Worm (Caenorhabditis elegans): Measurements from ENCODE around the gene gpx-5.

gpx-5 gene

DNA sequence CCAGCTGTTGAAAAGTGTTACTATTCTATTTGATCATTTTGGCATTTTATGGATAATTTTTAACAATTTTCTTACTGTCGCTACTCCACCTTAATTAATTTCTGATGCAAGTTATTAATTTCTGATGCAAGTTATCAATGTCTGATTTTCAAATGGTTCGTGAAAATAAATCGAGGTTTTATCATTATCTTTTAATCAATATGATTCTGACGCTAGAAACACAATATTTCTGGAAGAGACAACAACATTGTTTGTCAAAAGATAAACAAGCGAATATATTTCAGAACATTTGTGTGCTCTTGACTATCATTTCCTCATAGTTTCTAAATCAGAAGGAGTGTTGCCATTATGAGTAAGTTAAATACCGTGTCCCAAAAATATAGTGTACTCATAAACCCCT lies 18.0 kb upstream of the gpx-5 start, which contains the start of gene F49E2.2 (continued):
- TF ChIP-seq nhr-77 (tag; optimal IDR thresholded peaks at IDR 0.05), result no peak

ce11 chrX:9568574-9568973 lies 15.9 kb upstream of the gpx-5 start:
- TF ChIP-seq lim-7 (GFP tag; IDR thresholded peaks at IDR 0.05) (no peak), F49E8.2 (tag; optimal IDR thresholded peaks at IDR 0.05; ENCODE audit: borderline replicate concordance) (no peak), mdl-1 (tag; optimal IDR thresholded peaks at IDR 0.05) (peak in 1 of 2 experiments; percentile 10), mxl-2 (GFP tag; conservative IDR thresholded peaks at IDR 0.05) (0 out of 2 replicates have a peak, but pooled peaks have one; percentile 5), egl-43 (GFP tag; IDR thresholded peaks at IDR 0.05) (no peak), zip-2 (tag; optimal IDR thresholded peaks at IDR 0.05) (no peak), hlh-30 (tag; optimal IDR thresholded peaks at IDR 0.05; ENCODE audit: insufficient read depth) (no peak), spr-3 (GFP tag; optimal IDR thresholded peaks at IDR 0.05) (no peak), zag-1 (tag; optimal IDR thresholded peaks at IDR 0.05) (no peak), cey-2 (tag; optimal IDR thresholded peaks at IDR 0.05; ENCODE audit: borderline replicate concordance, insufficient read depth) (no peak), nhr-102 (tag; optimal IDR thresholded peaks at IDR 0.05) (no peak), duxl-1 (tag; optimal IDR thresholded peaks at IDR 0.05; ENCODE audit: poor library complexity) (no peak), snpc-1.2 (GFP tag; IDR thresholded peaks at IDR 0.05) (no peak), lin-15B (tag; optimal IDR thresholded peaks at IDR 0.05) (no peak), fkh-10 (GFP tag; optimal IDR thresholded peaks at IDR 0.05) (no peak), ama-1 (optimal IDR thresholded peaks at IDR 0.05) (no peak), nhr-237 (tag; optimal IDR thresholded peaks at IDR 0.05) (no peak), daf-19 (GFP tag; conservative IDR thresholded peaks at IDR 0.05) (no peak), rbr-2 (tag; optimal IDR thresholded peaks at IDR 0.05) (no peak), madf-9 (GFP tag; conservative IDR thresholded peaks at IDR 0.05) (no peak), unc-39 (tag; optimal IDR thresholded peaks at IDR 0.05) (no peak), php-3 (GFP tag; IDR thresholded peaks at IDR 0.05) (0 out of 2 replicates have a peak, but pooled peaks have one; percentile 34), ceh-82 (tag; optimal IDR thresholded peaks at IDR 0.05) (no peak), lin-39 (tag; optimal IDR thresholded peaks at IDR 0.05) (no peak), D1046.2 (GFP tag; IDR thresholded peaks at IDR 0.05) (no peak), nhr-28 (tag; optimal IDR thresholded peaks at IDR 0.05) (peak; percentile 26), madf-5 (GFP tag; IDR thresholded peaks at IDR 0.05) (no peak), pqm-1 (tag; optimal IDR thresholded peaks at IDR 0.05) (peak; percentile 74), hif-1 (tag; optimal IDR thresholded peaks at IDR 0.05) (peak in 1 of 2 experiments; percentile 41), Y48G9A.11 (GFP tag; IDR thresholded peaks at IDR 0.05) (no peak), hlh-11 (tag; optimal IDR thresholded peaks at IDR 0.05) (peak; percentile 69), nhr-25 (tag; optimal IDR thresholded peaks at IDR 0.05; ENCODE audit: borderline replicate concordance, insufficient read depth) (no peak), daf-16 (GFP tag; optimal IDR thresholded peaks at IDR 0.05) (no peak), daf-16 (tag; optimal IDR thresholded peaks at IDR 0.05) (peak; percentile 59), spr-1 (tag; optimal IDR thresholded peaks at IDR 0.05) (no peak), tra-1 (GFP tag; IDR thresholded peaks at IDR 0.05) (no peak), dmd-6 (GFP tag; IDR thresholded peaks at IDR 0.05) (peak; percentile 72), nhr-111 (GFP tag; optimal IDR thresholded peaks at IDR 0.05) (no peak), vab-7 (GFP tag; IDR thresholded peaks at IDR 0.05) (no peak), mxl-3 (GFP tag; optimal IDR thresholded peaks at IDR 0.05) (peak; percentile 9), ces-1 (GFP tag; optimal IDR thresholded peaks at IDR 0.05) (no peak), Y75B8A.6 (GFP tag; IDR thresholded peaks at IDR 0.05) (no peak), ceh-32 (tag; optimal IDR thresholded peaks at IDR 0.05; ENCODE audit: poor library complexity) (no peak), dve-1 (tag; optimal IDR thresholded peaks at IDR 0.05; ENCODE audit: insufficient read depth) (peak; percentile 48), lin-29 (GFP tag; IDR thresholded peaks at IDR 0.05) (no peak)

Measured in whole organism, L4 larva.